Worm (Caenorhabditis elegans) whole organism, L3 larva: Measurements from ENCODE around the gene F22B8.3.

Source experiments
- ama-1 ChIP-seq: fragments of 150-350 bp; optimal IDR thresholded peaks from 2 replicates; lab custom pipeline; 2018
- unc-39 ChIP-seq: sonication (generic microtip); optimal IDR thresholded peaks from 4 replicates; lab custom pipeline; 2017; ENCODE audit warnings: missing biosample characterization, missing genetic modification characterization

ce11 chrV:16132215-16132614 lies 41.4 kb downstream of the F22B8.3 start:
- TF ChIP-seq unc-39 (no peak), ama-1 (lab: Kevin White, UChicago) (no peak)
